Worm (Caenorhabditis elegans) whole organism, L4 larva: ENCODE data around the gene klo-1.

Source experiments
- aha-1 ChIP-seq: fragments of 150-350 bp; peaks from one replicate; lab custom pipeline; 2014; ENCODE audit warnings: missing biosample characterization, missing genetic modification characterization
- ama-1 ChIP-seq: fragments of 150-350 bp; optimal IDR thresholded peaks from 2 replicates; lab custom pipeline; 2014; ENCODE audit warnings: inconsistent platforms, mixed read lengths
- attf-4 ChIP-seq: sonication (generic microtip); optimal IDR thresholded peaks from 3 replicates; lab custom pipeline; 2017; ENCODE audit warnings: missing biosample characterization, missing genetic modification characterization
- lin-13 ChIP-seq: fragments of 150-350 bp; optimal IDR thresholded peaks from 2 replicates; lab custom pipeline; 2014; ENCODE audit warnings: missing biosample characterization, missing genetic modification reagents, missing genetic modification characterization
- rbr-2 ChIP-seq: sonication (generic microtip); optimal IDR thresholded peaks from 2 replicates; lab custom pipeline; 2016; ENCODE audit warnings: missing genotype, missing genetic modification characterization, missing compliant biosample characterization
- skn-1 ChIP-seq: fragments of 150-350 bp; optimal IDR thresholded peaks from 2 replicates; lab custom pipeline; 2014; ENCODE audit warnings: missing biosample characterization, missing genetic modification characterization

DNA sequence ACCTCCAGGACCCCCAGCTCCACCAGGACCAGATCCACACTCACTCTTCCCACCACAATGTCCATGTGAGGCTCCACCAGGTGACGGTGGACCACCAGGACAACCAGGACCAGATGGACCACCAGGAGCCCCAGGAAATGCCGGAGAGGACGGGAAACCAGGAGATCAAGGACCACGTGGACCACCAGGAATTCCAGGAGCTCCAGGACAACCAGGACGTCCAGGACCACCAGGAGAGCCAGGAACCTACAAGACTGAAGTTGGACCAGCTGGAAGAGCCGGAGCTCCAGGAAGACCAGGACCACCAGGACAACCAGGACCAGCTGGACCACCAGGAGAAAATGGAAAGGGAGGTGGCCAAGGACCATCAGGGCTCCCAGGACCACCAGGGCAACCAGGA, 6.1 kb upstream of the klo-1 start:
- TF ChIP-seq ama-1 (lab: Kevin White, UChicago) = no peak
- no peak for TF ChIP-seq lin-13 (GFP tag; lab: Kevin White, UChicago)
- peak; percentile 21 for TF ChIP-seq aha-1 (tag; lab: Kevin White, UChicago)
- no peak for TF ChIP-seq rbr-2
- no peak for TF ChIP-seq skn-1
- TF ChIP-seq attf-4 (tag; lab: Kevin White, UChicago) = no peak
